Fruit fly (Drosophila melanogaster): Measurements from ENCODE around the gene Obp73a.

DNA sequence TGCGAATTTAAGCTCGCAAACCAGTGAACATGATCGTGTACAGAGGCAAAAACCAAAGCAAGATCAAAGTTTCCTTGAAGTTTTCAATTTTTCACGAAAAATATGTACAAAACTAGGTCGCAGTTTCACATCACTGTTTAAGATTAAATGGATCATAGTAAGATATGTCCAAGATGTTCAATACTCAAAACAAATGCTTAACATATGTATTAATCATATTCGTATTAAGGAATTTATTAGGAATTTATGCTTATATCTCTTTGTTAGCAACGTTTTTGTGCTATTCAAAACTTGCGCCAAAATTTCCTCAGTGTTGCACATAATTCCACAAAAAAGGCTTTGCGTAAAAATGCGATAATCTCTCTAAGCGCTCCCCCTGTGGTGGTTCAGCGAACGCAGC, 43.2 kb downstream of the Obp73a start:
- TF ChIP-seq psq (optimal IDR thresholded peaks at IDR 0.05) (no peak), pan (optimal IDR thresholded peaks at IDR 0.05) (no peak), usp (GFP tag; optimal IDR thresholded peaks at IDR 0.05) (no peak)

Data from whole organism.